Worm (Caenorhabditis elegans) whole organism, L1 larva: ENCODE results near the gene C23G10.5.

ENCODE experiments used
- C04F5.9 ChIP-seq: sonication (generic microtip); optimal IDR thresholded peaks from 2 replicates; lab custom pipeline; 2016; ENCODE audit warnings: missing genetic modification characterization, missing compliant biosample characterization
- C34B4.2 ChIP-seq: sonication (generic microtip); optimal IDR thresholded peaks from 2 replicates; lab custom pipeline; 2017; ENCODE audit warnings: mild to moderate bottlenecking, missing genetic modification characterization, missing compliant biosample characterization
- F16B12.6 ChIP-seq: fragments of 150-350 bp; optimal IDR thresholded peaks from 2 replicates; lab custom pipeline; 2014; ENCODE audit warnings: missing biosample characterization, missing genetic modification characterization
- Y116A8C.19 ChIP-seq: sonication (generic microtip); optimal IDR thresholded peaks from 2 replicates; lab custom pipeline; 2016; ENCODE audit warnings: missing compliant biosample characterization, missing genetic modification characterization, borderline replicate concordance
- aha-1 ChIP-seq: fragments of 150-350 bp; optimal IDR thresholded peaks from 2 replicates; lab custom pipeline; 2014; ENCODE audit warnings: missing biosample characterization, missing genetic modification characterization
- alr-1 ChIP-seq: fragments of 200-800 bp; sonication (Bioruptor generic); optimal IDR thresholded peaks from 2 replicates; lab custom pipeline; 2018; ENCODE audit warnings: borderline replicate concordance, mild to moderate bottlenecking, missing genetic modification characterization, missing compliant biosample characterization
- ama-1 ChIP-seq: fragments of 150-350 bp; optimal IDR thresholded peaks from 2 replicates; lab custom pipeline; 2014
- ceh-63 ChIP-seq: fragments of 200-800 bp; sonication (Bioruptor generic); optimal IDR thresholded peaks from 2 replicates; lab custom pipeline; 2018; ENCODE audit warnings: mild to moderate bottlenecking, missing genetic modification characterization, missing compliant biosample characterization
- ceh-8 ChIP-seq: fragments of 200-800 bp; sonication (Bioruptor generic); optimal IDR thresholded peaks from 2 replicates; lab custom pipeline; 2018; ENCODE audit warnings: mild to moderate bottlenecking, missing genetic modification characterization, moderate library complexity, missing compliant biosample characterization
- ceh-88 ChIP-seq: fragments of 200-800 bp; sonication (Bioruptor generic); IDR thresholded peaks from 2 replicates; pipeline ENCODE4 v1.3.6; 2022; ENCODE audit warnings: missing genetic modification characterization, missing compliant biosample characterization
- ceh-90 ChIP-seq: sonication (generic microtip); optimal IDR thresholded peaks from 2 replicates; lab custom pipeline; 2016; ENCODE audit warnings: missing genetic modification characterization, missing compliant biosample characterization
- ces-1 ChIP-seq: fragments of 150-350 bp; optimal IDR thresholded peaks from 2 replicates; lab custom pipeline; 2014; ENCODE audit warnings: missing biosample characterization, missing genetic modification reagents, missing genetic modification characterization
- dsc-1 ChIP-seq: sonication (generic microtip); optimal IDR thresholded peaks from 2 replicates; lab custom pipeline; 2016; ENCODE audit warnings: mild to moderate bottlenecking, missing genetic modification characterization, missing compliant biosample characterization
- efl-1 ChIP-seq, 4 experiments: fragments of 150-350 bp; optimal IDR thresholded peaks in 3 of 4; peaks in 1 of 4; 1 replicate in 1 of 4; 2 replicates in 3 of 4; lab custom pipeline; 2014; ENCODE audit warnings: missing biosample characterization in 2 of 4, missing genetic modification characterization in 2 of 4, missing genetic modification reagents in 2 of 4
- efl-3 ChIP-seq: fragments of 200-800 bp; sonication (Bioruptor generic); optimal IDR thresholded peaks from 2 replicates; lab custom pipeline; 2018; ENCODE audit warnings: mild to moderate bottlenecking, missing genetic modification characterization, missing compliant biosample characterization
- elt-2 ChIP-seq: sonication (generic microtip); optimal IDR thresholded peaks from 2 replicates; lab custom pipeline; 2016; ENCODE audit warnings: missing genetic modification characterization, mild to moderate bottlenecking, inconsistent platforms, missing compliant biosample characterization, missing genetic modification reagents
- ets-5 ChIP-seq: fragments of 200-800 bp; sonication (Bioruptor generic); IDR thresholded peaks from 2 replicates; pipeline ENCODE4 v1.3.6; 2022; ENCODE audit warnings: missing genetic modification characterization, missing compliant biosample characterization
- fkh-10 ChIP-seq: sonication (generic microtip); optimal IDR thresholded peaks from 2 replicates; lab custom pipeline; 2017; ENCODE audit warnings: missing biosample characterization, missing genetic modification reagents, missing genetic modification characterization
- fos-1 ChIP-seq: fragments of 150-350 bp; optimal IDR thresholded peaks from 2 replicates; lab custom pipeline; 2014; ENCODE audit warnings: missing biosample characterization, missing genetic modification characterization
- isw-1 ChIP-seq: fragments of 200-800 bp; sonication (Bioruptor generic); IDR thresholded peaks from 2 replicates; pipeline ENCODE4 v1.3.6; 2022; ENCODE audit warnings: missing genetic modification characterization, missing compliant biosample characterization
- lin-13 ChIP-seq: fragments of 150-350 bp; optimal IDR thresholded peaks from 2 replicates; lab custom pipeline; 2014; ENCODE audit warnings: missing biosample characterization, missing genetic modification reagents, missing genetic modification characterization
- lin-14 ChIP-seq: fragments of 200-800 bp; sonication (Bioruptor generic); optimal IDR thresholded peaks from 2 replicates; lab custom pipeline; 2018; ENCODE audit warnings: mild to moderate bottlenecking, missing genetic modification characterization, moderate library complexity, missing compliant biosample characterization
- lir-3 ChIP-seq: sonication (generic microtip); optimal IDR thresholded peaks from 2 replicates; lab custom pipeline; 2016; ENCODE audit warnings: mild to moderate bottlenecking, missing genetic modification characterization, moderate library complexity, missing compliant biosample characterization; ENCODE audit not compliant: poor library complexity
- mdl-1 ChIP-seq, 2 experiments: fragments of 150-350 bp; optimal IDR thresholded peaks; 2 replicates each; lab custom pipeline; 2014 to 2017; ENCODE audit warnings: missing biosample characterization in 2 of 2, missing genetic modification characterization in 2 of 2, inconsistent platforms in 1 of 2
- mep-1 ChIP-seq: fragments of 150-350 bp; optimal IDR thresholded peaks from 2 replicates; lab custom pipeline; 2014; ENCODE audit warnings: missing biosample characterization, missing genetic modification characterization
- nhr-12 ChIP-seq: sonication (generic microtip); optimal IDR thresholded peaks from 2 replicates; lab custom pipeline; 2017; ENCODE audit warnings: missing biosample characterization, missing genetic modification characterization
- nhr-19 ChIP-seq: fragments of 200-800 bp; sonication (Bioruptor generic); conservative IDR thresholded peaks from 2 replicates; pipeline ENCODE4 v1.3.6; 2022; ENCODE audit warnings: missing genetic modification characterization, missing compliant biosample characterization
- nhr-71 ChIP-seq: sonication (generic microtip); optimal IDR thresholded peaks from 2 replicates; lab custom pipeline; 2016; ENCODE audit warnings: mild to moderate bottlenecking, missing genetic modification characterization, moderate library complexity, missing compliant biosample characterization
- nhr-77 ChIP-seq: fragments of 150-350 bp; optimal IDR thresholded peaks from 2 replicates; lab custom pipeline; 2014; ENCODE audit warnings: missing biosample characterization, missing genetic modification characterization
- pag-3 ChIP-seq: sonication (generic microtip); optimal IDR thresholded peaks from 2 replicates; lab custom pipeline; 2017; ENCODE audit warnings: missing genetic modification characterization, mild to moderate bottlenecking, missing compliant biosample characterization, antibody characterized with exemption, borderline replicate concordance; ENCODE audit not compliant: insufficient read depth
- pax-3 ChIP-seq: fragments of 200-800 bp; sonication (Bioruptor generic); optimal IDR thresholded peaks from 2 replicates; lab custom pipeline; 2018; ENCODE audit warnings: mild to moderate bottlenecking, missing genetic modification characterization, moderate library complexity, missing compliant biosample characterization
- skn-1 ChIP-seq: fragments of 150-350 bp; optimal IDR thresholded peaks from 2 replicates; lab custom pipeline; 2014; ENCODE audit warnings: missing biosample characterization, missing genetic modification characterization
- snu-23 ChIP-seq: sonication (generic microtip); optimal IDR thresholded peaks from 2 replicates; lab custom pipeline; 2016; ENCODE audit warnings: missing genetic modification characterization, missing compliant biosample characterization
- sptf-1 ChIP-seq: fragments of 150-350 bp; optimal IDR thresholded peaks from 2 replicates; lab custom pipeline; 2014; ENCODE audit warnings: missing biosample characterization, missing genetic modification characterization
- swsn-7 ChIP-seq: sonication (generic microtip); optimal IDR thresholded peaks from 2 replicates; lab custom pipeline; 2016; ENCODE audit warnings: missing genetic modification characterization, missing compliant biosample characterization
- unc-130 ChIP-seq: fragments of 150-350 bp; optimal IDR thresholded peaks from 2 replicates; lab custom pipeline; 2017; ENCODE audit warnings: missing biosample characterization, missing genetic modification characterization, inconsistent platforms
- vab-15 ChIP-seq: sonication (generic microtip); optimal IDR thresholded peaks from 2 replicates; lab custom pipeline; 2017; ENCODE audit warnings: missing genotype, mild to moderate bottlenecking, missing genetic modification characterization, missing compliant biosample characterization

Gene C23G10.5

DNA sequence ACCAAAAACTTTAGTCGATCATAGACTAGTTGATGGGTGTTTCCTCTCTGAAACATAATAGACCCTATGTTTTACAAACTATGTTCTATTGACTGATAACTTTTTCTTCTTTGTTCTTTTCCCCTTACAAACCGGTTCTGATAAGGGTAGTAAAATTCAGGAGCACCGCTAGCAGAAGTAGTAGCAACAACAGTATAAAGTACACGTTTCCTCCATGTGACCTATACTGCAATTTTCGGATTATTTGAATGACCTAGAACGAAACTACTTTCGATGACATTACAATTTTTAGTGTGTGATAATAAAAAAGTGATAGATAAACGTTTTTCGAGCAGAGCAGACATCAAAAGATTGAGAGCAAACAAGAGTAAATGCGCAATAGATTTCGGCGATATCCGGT, 10.6 kb upstream of the C23G10.5 start (continued):
- TF ChIP-seq nhr-19 (GFP tag; lab: Robert Waterston, UW): no peak
- TF ChIP-seq nhr-71 (tag; lab: Kevin White, UChicago): peak; percentile 37
- TF ChIP-seq ceh-63 (GFP tag; lab: Kevin White, UChicago): no peak
- TF ChIP-seq lin-14 (GFP tag; lab: Kevin White, UChicago): peak; percentile 31
- TF ChIP-seq vab-15: no peak
- no peak for TF ChIP-seq aha-1
- TF ChIP-seq ceh-8 (GFP tag; lab: Kevin White, UChicago): no peak
- TF ChIP-seq mdl-1 (tag; optimal IDR thresholded peaks at IDR 0.05; lab: Kevin White, UChicago): no peak
- TF ChIP-seq ces-1 (GFP tag; lab: Kevin White, UChicago): no peak
- no peak for TF ChIP-seq F16B12.6 (tag; lab: Kevin White, UChicago)
- no peak for TF ChIP-seq C04F5.9 (tag; lab: Kevin White, UChicago)
- TF ChIP-seq pag-3 (tag; lab: Kevin White, UChicago): no peak
- no peak for TF ChIP-seq nhr-12 (tag; lab: Kevin White, UChicago)
- no peak for TF ChIP-seq snu-23 (GFP tag; lab: Kevin White, UChicago)
- no peak for TF ChIP-seq fkh-10 (GFP tag; lab: Kevin White, UChicago)
- TF ChIP-seq ama-1 (lab: Kevin White, UChicago): no peak
- no peak for TF ChIP-seq fos-1 (tag; lab: Kevin White, UChicago)
- no peak for TF ChIP-seq nhr-77 (tag; lab: Kevin White, UChicago)

DNA sequence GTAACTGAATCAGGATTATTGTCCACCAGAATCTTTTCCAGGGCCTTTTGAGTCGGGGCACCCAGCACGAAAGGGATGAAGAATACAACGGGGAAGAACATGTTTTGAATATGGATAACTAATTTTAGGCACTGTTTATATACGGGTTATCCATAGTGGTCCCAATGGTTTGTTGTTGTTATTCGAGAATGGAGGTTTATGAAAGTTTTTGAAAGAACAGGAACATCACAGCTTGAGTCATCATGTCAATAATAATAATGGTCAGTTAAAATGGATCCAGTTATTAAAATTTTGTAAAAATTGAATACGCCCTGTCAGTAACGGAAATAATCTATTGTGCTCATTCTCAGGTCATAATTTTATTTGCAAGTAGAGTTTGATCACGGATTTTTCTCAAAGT, 7.8 kb upstream of the C23G10.5 start, which contains the start of gene nas-28:
TSS of gene nas-28 (minus strand) at position 101 of the 400 bp plus-strand sequence.
- no peak for TF ChIP-seq C34B4.2
- no peak for TF ChIP-seq elt-2 (tag; lab: Kevin White, UChicago)
- no peak for TF ChIP-seq ceh-63 (GFP tag; lab: Kevin White, UChicago)
- no peak for TF ChIP-seq sptf-1 (tag; lab: Kevin White, UChicago)
- no peak for TF ChIP-seq ceh-88
- no peak for TF ChIP-seq fos-1 (tag; lab: Kevin White, UChicago)
- TF ChIP-seq dsc-1 (tag; lab: Kevin White, UChicago): no peak
- no peak for TF ChIP-seq unc-130 (tag; lab: Kevin White, UChicago)
- TF ChIP-seq lin-13 (GFP tag; lab: Kevin White, UChicago): no peak
- TF ChIP-seq nhr-71 (tag; lab: Kevin White, UChicago): no peak
- TF ChIP-seq alr-1: no peak
- no peak for TF ChIP-seq ets-5 (GFP tag; lab: Robert Waterston, UW)
- no peak for TF ChIP-seq lir-3
- TF ChIP-seq ceh-90 (tag; lab: Kevin White, UChicago): no peak

DNA sequence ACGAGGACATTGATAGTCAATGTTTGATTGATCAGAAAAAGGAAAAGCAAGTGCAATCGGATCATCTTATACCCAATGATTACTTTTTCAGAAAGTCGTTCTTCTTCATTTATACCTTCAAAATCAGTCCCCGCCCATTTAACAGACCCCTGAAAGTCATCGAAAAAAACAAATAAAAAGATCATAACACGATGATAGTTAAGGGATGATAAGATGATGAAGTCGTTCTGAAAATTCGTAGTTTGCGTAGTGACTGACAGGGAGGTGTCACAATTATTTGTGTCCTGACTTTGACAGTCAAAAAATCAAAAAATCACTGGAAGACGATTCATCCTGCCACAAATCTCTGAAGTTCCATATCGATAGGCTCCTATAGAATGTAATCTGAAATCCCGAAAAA, 3.6 kb downstream of the C23G10.5 start, which contains the start of gene ugt-66:
TSS of gene ugt-66 (minus strand) at position 101 of the 400 bp plus-strand sequence.
- TF ChIP-seq isw-1 (GFP tag; lab: Robert Waterston, UW) (no peak), efl-3 (GFP tag; lab: Kevin White, UChicago) (no peak), pax-3 (tag; lab: Kevin White, UChicago) (no peak), ceh-88 (no peak), fos-1 (tag; lab: Kevin White, UChicago) (no peak), mep-1 (no peak), nhr-12 (tag; lab: Kevin White, UChicago) (no peak), F16B12.6 (tag; lab: Kevin White, UChicago) (no peak)

DNA sequence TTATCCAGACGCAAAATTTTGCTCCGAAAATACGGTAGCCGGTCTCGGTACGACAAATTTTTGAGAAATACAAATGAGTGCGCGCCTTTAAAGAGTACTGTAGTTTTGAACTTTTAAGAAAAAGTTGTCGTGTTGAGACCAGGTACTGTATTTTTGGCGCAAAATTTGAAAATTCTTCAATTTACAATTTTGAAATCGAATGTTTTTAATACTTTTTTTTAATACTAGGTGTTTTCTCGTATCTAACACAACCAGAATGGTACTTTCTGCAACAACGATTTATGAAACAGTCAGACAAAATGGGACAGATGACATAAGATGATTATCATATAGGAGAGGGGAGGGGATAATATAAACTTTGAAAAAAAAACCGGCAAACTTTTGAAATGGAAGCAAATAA, 4.8 kb downstream of the C23G10.5 start:
- no peak for TF ChIP-seq nhr-71 (tag; lab: Kevin White, UChicago)
- no peak for TF ChIP-seq skn-1 (tag; lab: Kevin White, UChicago)
- no peak for TF ChIP-seq efl-1 (optimal IDR thresholded peaks at IDR 0.05; lab: Kevin White, UChicago)
- peak in 1 of 2 experiments; percentile 63 for TF ChIP-seq efl-1 (GFP tag; optimal IDR thresholded peaks at IDR 0.05 in 1 of 2; lab: Kevin White, UChicago)
- no peak for TF ChIP-seq ceh-88
- no peak for TF ChIP-seq swsn-7 (tag; lab: Kevin White, UChicago)
- no peak for TF ChIP-seq Y116A8C.19 (tag; lab: Kevin White, UChicago)
